Worm (Caenorhabditis elegans): ENCODE measurements around the gene F14H12.8.

DNA sequence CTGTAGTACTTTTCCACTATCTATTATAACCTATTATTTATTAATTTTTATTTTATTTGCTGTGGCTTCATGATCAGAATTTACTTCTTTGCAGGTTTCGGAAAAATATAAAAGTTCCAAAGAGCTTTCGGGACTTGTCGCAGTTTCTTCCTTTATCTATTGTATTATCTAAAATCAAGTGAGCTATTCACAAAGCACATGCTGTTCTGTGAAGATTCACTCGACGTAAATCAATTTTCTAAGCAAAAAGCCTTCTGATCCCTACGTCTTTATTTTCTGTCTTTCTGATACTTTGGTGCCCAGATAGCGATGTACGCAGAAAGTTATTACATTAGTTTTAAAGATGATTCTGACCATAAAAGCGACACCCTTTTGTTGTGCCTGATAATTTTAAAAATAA is 47.7 kb downstream of the F14H12.8 start:
- no peak for TF ChIP-seq hmg-4 (GFP tag; optimal IDR thresholded peaks at IDR 0.05)
- TF ChIP-seq ama-1 (optimal IDR thresholded peaks at IDR 0.05), result no peak
- no peak for TF ChIP-seq tbx-37 (GFP tag; conservative IDR thresholded peaks at IDR 0.05)
- no peak for TF ChIP-seq tbx-11 (GFP tag; IDR thresholded peaks at IDR 0.05)
- TF ChIP-seq tra-4 (tag; optimal IDR thresholded peaks at IDR 0.05), result no peak
- no peak for TF ChIP-seq hmbx-1 (tag; optimal IDR thresholded peaks at IDR 0.05)
- no peak for TF ChIP-seq ceh-36 (tag; optimal IDR thresholded peaks at IDR 0.05)
- TF ChIP-seq flt-1 (GFP tag; IDR thresholded peaks at IDR 0.05), result no peak
- TF ChIP-seq F13C5.2 (tag; optimal IDR thresholded peaks at IDR 0.05), result no peak
- TF ChIP-seq B0310.2 (tag; optimal IDR thresholded peaks at IDR 0.05), result no peak

Measured in whole organism, early embryonic.